Worm (Caenorhabditis elegans) whole organism, L4 larva: ENCODE measurements around the gene srw-139.

Experiments
- D1046.2 ChIP-seq: fragments of 200-800 bp; sonication (Bioruptor generic); IDR thresholded peaks from 2 replicates; pipeline ENCODE4 v1.3.6; 2022; ENCODE audit warnings: missing genetic modification characterization, missing compliant biosample characterization
- T20F7.1 ChIP-seq: fragments of 200-800 bp; sonication (Bioruptor generic); optimal IDR thresholded peaks from 2 replicates; lab custom pipeline; 2018; ENCODE audit warnings: mild to moderate bottlenecking, missing genetic modification characterization, missing compliant biosample characterization
- ZK546.5 ChIP-seq, 2 experiments: sonication (generic microtip); optimal IDR thresholded peaks; 2 replicates each; lab custom pipeline; 2017; ENCODE audit warnings: missing biosample characterization in 2 of 2, missing genetic modification characterization in 2 of 2
- aha-1 ChIP-seq: fragments of 150-350 bp; peaks from one replicate; lab custom pipeline; 2014; ENCODE audit warnings: missing biosample characterization, missing genetic modification characterization
- ama-1 ChIP-seq: fragments of 150-350 bp; optimal IDR thresholded peaks from 2 replicates; lab custom pipeline; 2014; ENCODE audit warnings: inconsistent platforms, mixed read lengths
- ceh-32 ChIP-seq: sonication (generic microtip); optimal IDR thresholded peaks from 2 replicates; lab custom pipeline; 2016; ENCODE audit warnings: mild to moderate bottlenecking, missing genetic modification characterization, missing compliant biosample characterization; ENCODE audit not compliant: poor library complexity
- ceh-62 ChIP-seq: sonication (generic microtip); optimal IDR thresholded peaks from 2 replicates; lab custom pipeline; 2017; ENCODE audit warnings: missing biosample characterization, missing genetic modification characterization
- ces-1 ChIP-seq: fragments of 150-350 bp; sonication (generic microtip); optimal IDR thresholded peaks from 4 replicates; lab custom pipeline; 2014; ENCODE audit warnings: missing biosample characterization, missing genetic modification reagents, missing genetic modification characterization
- daf-12 ChIP-seq: fragments of 150-350 bp; optimal IDR thresholded peaks from 2 replicates; lab custom pipeline; 2014; ENCODE audit warnings: missing biosample characterization, missing genetic modification reagents, missing genetic modification characterization
- daf-16 ChIP-seq, 3 experiments: sonication (generic microtip); optimal IDR thresholded peaks; 2 replicates each; lab custom pipeline; 2016 to 2017; ENCODE audit warnings: missing genetic modification characterization in 3 of 3, missing genetic modification reagents in 3 of 3, mild to moderate bottlenecking in 2 of 3, missing compliant biosample characterization in 2 of 3, missing biosample characterization in 1 of 3, moderate library complexity in 1 of 3
- daf-19 ChIP-seq: fragments of 200-800 bp; sonication (Bioruptor generic); conservative IDR thresholded peaks from 2 replicates; pipeline ENCODE4 v1.3.6; 2022; ENCODE audit warnings: missing genetic modification characterization, missing compliant biosample characterization
- daf-8 ChIP-seq: fragments of 200-800 bp; sonication (Bioruptor generic); IDR thresholded peaks from 2 replicates; pipeline ENCODE4 v1.3.6; 2022; ENCODE audit warnings: missing genetic modification characterization, missing compliant biosample characterization
- dmd-6 ChIP-seq: fragments of 200-800 bp; sonication (Bioruptor generic); IDR thresholded peaks from 2 replicates; pipeline ENCODE4 v1.3.6; 2022; ENCODE audit warnings: missing genetic modification reagents, missing genetic modification characterization, missing compliant biosample characterization
- dmd-9 ChIP-seq: fragments of 200-800 bp; sonication (Bioruptor generic); IDR thresholded peaks from 2 replicates; pipeline ENCODE4 v1.3.6; 2022; ENCODE audit warnings: missing genetic modification reagents, missing genetic modification characterization, missing compliant biosample characterization
- dpl-1 ChIP-seq: fragments of 150-350 bp; optimal IDR thresholded peaks from 2 replicates; lab custom pipeline; 2014; ENCODE audit warnings: missing biosample characterization, missing genetic modification reagents, missing genetic modification characterization
- egl-27 ChIP-seq: sonication (generic microtip); optimal IDR thresholded peaks from 3 replicates; lab custom pipeline; 2017; ENCODE audit warnings: missing biosample characterization, missing genetic modification reagents, missing genetic modification characterization
- fkh-10 ChIP-seq: fragments of 150-350 bp; optimal IDR thresholded peaks from 2 replicates; lab custom pipeline; 2014; ENCODE audit warnings: missing biosample characterization, missing genetic modification reagents, missing genetic modification characterization
- hlh-30 ChIP-seq: sonication (generic microtip); optimal IDR thresholded peaks from 2 replicates; lab custom pipeline; 2017; ENCODE audit warnings: antibody characterized with exemption, mild to moderate bottlenecking, missing genetic modification characterization, missing compliant biosample characterization; ENCODE audit not compliant: insufficient read depth
- lin-1 ChIP-seq: fragments of 200-800 bp; sonication (Bioruptor generic); IDR thresholded peaks from 2 replicates; pipeline ENCODE4 v1.3.6; 2022; ENCODE audit warnings: missing genetic modification reagents, missing genetic modification characterization, missing compliant biosample characterization
- lin-38 ChIP-seq: fragments of 200-800 bp; sonication (Bioruptor generic); IDR thresholded peaks from 2 replicates; pipeline ENCODE4 v1.3.6; 2022; ENCODE audit warnings: missing genetic modification reagents, missing genetic modification characterization, missing compliant biosample characterization
- lin-39 ChIP-seq: fragments of 150-350 bp; optimal IDR thresholded peaks from 2 replicates; lab custom pipeline; 2014; ENCODE audit warnings: missing biosample characterization, missing genetic modification reagents, missing genetic modification characterization
- lir-3 ChIP-seq: sonication (generic microtip); optimal IDR thresholded peaks from 2 replicates; lab custom pipeline; 2016; ENCODE audit warnings: mild to moderate bottlenecking, missing genetic modification characterization, missing compliant biosample characterization
- mxl-2 ChIP-seq: fragments of 200-800 bp; sonication (Bioruptor generic); conservative IDR thresholded peaks from 2 replicates; pipeline ENCODE4 v1.3.6; 2022; ENCODE audit warnings: missing genetic modification reagents, missing genetic modification characterization, missing compliant biosample characterization
- nhr-11 ChIP-seq: fragments of 150-350 bp; optimal IDR thresholded peaks from 2 replicates; lab custom pipeline; 2014; ENCODE audit warnings: missing biosample characterization, missing genetic modification characterization
- nhr-28 ChIP-seq: fragments of 150-350 bp; optimal IDR thresholded peaks from 2 replicates; lab custom pipeline; 2014; ENCODE audit warnings: missing biosample characterization, missing genetic modification characterization
- nhr-42 ChIP-seq: fragments of 200-800 bp; sonication (Bioruptor generic); IDR thresholded peaks from 2 replicates; pipeline ENCODE4 v1.3.6; 2022; ENCODE audit warnings: missing genetic modification characterization, missing compliant biosample characterization
- pha-4 ChIP-seq, 2 experiments: fragments of 150-350 bp in 1 of 2; fragments of 200-800 bp in 1 of 2; sonication (Bioruptor generic) in 1 of 2; IDR thresholded peaks in 1 of 2; optimal IDR thresholded peaks in 1 of 2; 2 replicates each; pipeline versions ENCODE4 v1.3.6 to Lab custom; 2014 to 2022; ENCODE audit warnings: missing genetic modification characterization in 2 of 2, missing genetic modification reagents in 2 of 2, missing biosample characterization in 1 of 2, missing compliant biosample characterization in 1 of 2
- pqm-1 ChIP-seq: sonication (generic microtip); optimal IDR thresholded peaks from 2 replicates; lab custom pipeline; 2017; ENCODE audit warnings: missing biosample characterization, missing genetic modification characterization
- rbr-2 ChIP-seq: sonication (generic microtip); optimal IDR thresholded peaks from 2 replicates; lab custom pipeline; 2016; ENCODE audit warnings: missing genotype, missing genetic modification characterization, missing compliant biosample characterization
- set-16 ChIP-seq: fragments of 200-800 bp; sonication (Bioruptor generic); IDR thresholded peaks from 2 replicates; pipeline ENCODE4 v1.3.6; 2022; ENCODE audit warnings: missing genetic modification reagents, missing genetic modification characterization, missing compliant biosample characterization
- snpc-4 ChIP-seq: fragments of 150-350 bp; optimal IDR thresholded peaks from 2 replicates; lab custom pipeline; 2014; ENCODE audit warnings: missing biosample characterization, missing genetic modification characterization
- tra-1 ChIP-seq: fragments of 200-800 bp; sonication (Bioruptor generic); IDR thresholded peaks from 2 replicates; pipeline ENCODE4 v1.3.6; 2022; ENCODE audit warnings: missing genetic modification reagents, missing genetic modification characterization, missing compliant biosample characterization
- unc-62 ChIP-seq, 3 experiments: fragments of 150-350 bp in 1 of 3; sonication (generic microtip); optimal IDR thresholded peaks in 2 of 3; peaks in 1 of 3; 1 replicate in 1 of 3; 2 replicates in 2 of 3; lab custom pipeline; 2014 to 2017; ENCODE audit warnings: missing biosample characterization in 3 of 3, missing genetic modification characterization in 3 of 3, missing genetic modification reagents in 3 of 3, missing genotype in 1 of 3
- zag-1 ChIP-seq: fragments of 150-350 bp; optimal IDR thresholded peaks from 2 replicates; lab custom pipeline; 2014; ENCODE audit warnings: missing biosample characterization, missing genetic modification characterization
- ztf-11 ChIP-seq: fragments of 150-350 bp; optimal IDR thresholded peaks from 2 replicates; lab custom pipeline; 2014; ENCODE audit warnings: missing biosample characterization, missing genetic modification characterization
- ztf-7 ChIP-seq: fragments of 150-350 bp; optimal IDR thresholded peaks from 2 replicates; lab custom pipeline; 2014; ENCODE audit warnings: missing biosample characterization, missing genetic modification characterization

The srw-139 gene

DNA sequence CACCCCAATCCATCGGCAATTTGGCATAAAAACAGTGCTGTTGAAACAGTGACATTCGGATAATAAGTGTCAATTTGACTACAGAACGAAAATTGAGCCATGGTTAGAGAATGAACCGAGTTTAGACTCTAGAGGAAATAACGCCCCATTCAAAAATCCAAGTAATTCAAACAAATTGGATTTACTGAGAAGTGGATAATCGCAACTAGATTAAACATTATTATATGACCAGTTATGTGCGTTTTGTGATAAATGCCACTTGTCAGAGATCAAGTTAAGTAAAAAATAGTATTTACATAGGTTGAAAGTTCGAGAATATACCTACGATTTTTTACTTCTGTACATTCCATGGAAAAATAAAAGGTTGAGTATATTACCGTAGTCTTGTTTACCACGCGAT is at the start of gene srw-139:
Gene srw-139 (minus strand): TSS at position 101 of the 400 bp plus-strand sequence.
- TF ChIP-seq fkh-10 (GFP tag; lab: Kevin White, UChicago) (no peak), zag-1 (tag; lab: Kevin White, UChicago) (no peak), ama-1 (lab: Kevin White, UChicago) (no peak)

ce11 chrV:3034236-3034635 is 49.0 kb upstream of the srw-139 start, which contains the start of gene srw-8:
TSS of gene srw-8 (minus strand) at chrV:3034336.
- TF ChIP-seq ama-1 (lab: Kevin White, UChicago) (no peak), mxl-2 (no peak), ZK546.5 (tag; optimal IDR thresholded peaks at IDR 0.05; lab: Kevin White, UChicago) (no peak), nhr-28 (tag; lab: Kevin White, UChicago) (no peak), egl-27 (tag; lab: Kevin White, UChicago) (no peak), snpc-4 (tag; lab: Kevin White, UChicago) (no peak), ces-1 (GFP tag; lab: Kevin White, UChicago) (no peak)

DNA sequence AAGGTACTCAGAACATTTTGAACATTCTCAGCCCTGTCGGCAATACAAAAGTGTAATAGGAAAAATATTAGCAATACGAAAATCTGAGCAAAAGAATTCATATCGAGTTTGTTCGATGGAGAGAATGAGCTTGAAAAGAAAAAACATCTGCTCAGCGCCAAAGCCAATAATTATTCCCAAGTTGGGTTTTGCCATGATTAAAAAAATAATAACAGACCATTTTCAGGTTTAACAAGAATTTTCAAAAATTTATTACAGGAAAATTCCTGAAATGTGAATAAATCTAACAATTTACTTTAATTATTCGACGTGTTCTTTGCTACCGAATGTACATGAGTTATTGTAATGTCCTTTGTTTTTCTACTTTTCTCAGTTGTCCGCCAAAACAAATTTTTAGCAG is 47.1 kb upstream of the srw-139 start, which contains the start of gene irld-38:
Gene irld-38 (minus strand): TSS at position 101 of the 400 bp plus-strand sequence.
- TF ChIP-seq D1046.2 (GFP tag; lab: Robert Waterston, UW) (no peak), daf-19 (no peak), ztf-11 (tag; lab: Kevin White, UChicago) (no peak), daf-8 (GFP tag; lab: Robert Waterston, UW) (no peak), rbr-2 (tag; lab: Kevin White, UChicago) (no peak), T20F7.1 (GFP tag; lab: Kevin White, UChicago) (no peak), nhr-11 (no peak), ceh-62 (no peak), ceh-32 (tag; lab: Kevin White, UChicago) (no peak), pha-4 (GFP tag; IDR thresholded peaks at IDR 0.05; lab: Robert Waterston, UW) (no peak), pha-4 (tag; optimal IDR thresholded peaks at IDR 0.05; lab: Kevin White, UChicago) (no peak), nhr-42 (GFP tag; lab: Robert Waterston, UW) (no peak), snpc-4 (tag; lab: Kevin White, UChicago) (no peak), aha-1 (tag; lab: Kevin White, UChicago) (no peak), ztf-7 (tag; lab: Kevin White, UChicago) (no peak), daf-12 (tag; lab: Kevin White, UChicago) (no peak), dmd-6 (GFP tag; lab: Robert Waterston, UW) (no peak), hlh-30 (tag; lab: Kevin White, UChicago) (no peak), lin-39 (no peak), lin-38 (GFP tag; lab: Robert Waterston, UW) (no peak)

DNA sequence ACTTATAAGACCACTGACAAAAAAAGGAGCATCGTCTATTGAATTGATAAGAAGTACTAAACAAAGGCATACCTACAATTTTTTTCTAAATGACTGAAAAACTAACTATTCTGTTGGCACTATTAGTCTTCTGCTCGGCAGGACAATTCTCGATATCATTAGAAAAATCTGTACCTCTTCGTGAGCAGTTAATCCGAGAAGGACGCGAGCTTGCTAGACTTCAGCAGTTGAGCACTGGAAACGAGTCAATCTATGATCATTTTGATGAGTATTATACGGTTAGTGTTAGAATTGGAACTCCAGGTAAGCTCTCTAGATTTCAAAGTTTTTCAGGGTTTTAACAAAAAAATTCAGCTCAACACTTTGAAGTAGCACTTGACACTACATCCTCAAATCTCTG is 43.0 kb upstream of the srw-139 start, which contains the start of gene asp-7:
Gene asp-7 (plus strand): TSS at position 81 of the 400 bp plus-strand sequence.
- TF ChIP-seq lir-3 (no peak), lin-1 (no peak), aha-1 (tag; lab: Kevin White, UChicago) (peak; percentile 73), set-16 (no peak), dpl-1 (GFP tag; lab: Kevin White, UChicago) (no peak), pqm-1 (tag; lab: Kevin White, UChicago) (peak; percentile 12), ces-1 (GFP tag; lab: Kevin White, UChicago) (no peak), tra-1 (GFP tag; lab: Robert Waterston, UW) (no peak), dmd-9 (GFP tag; lab: Robert Waterston, UW) (no peak), pha-4 (GFP tag; IDR thresholded peaks at IDR 0.05; lab: Robert Waterston, UW) (no peak), pha-4 (tag; optimal IDR thresholded peaks at IDR 0.05; lab: Kevin White, UChicago) (no peak)

- TF ChIP-seq unc-62 (GFP tag; optimal IDR thresholded peaks at IDR 0.05 in 1 of 2; lab: Kevin White, UChicago) (no peak), unc-62 (tag; optimal IDR thresholded peaks at IDR 0.05; lab: Kevin White, UChicago) (no peak), nhr-28 (tag; lab: Kevin White, UChicago) (peak; percentile 75), daf-16 (GFP tag; optimal IDR thresholded peaks at IDR 0.05; lab: Kevin White, UChicago) (no peak), daf-16 (tag; optimal IDR thresholded peaks at IDR 0.05; lab: Kevin White, UChicago) (peak; percentile 63)
Measured at ce11 chrV:3024274-3024673, 39.1 kb upstream of the srw-139 start, which contains the start of gene asp-8. TSS of gene asp-8 (plus strand) at chrV:3024549.
